Worm (Caenorhabditis elegans) whole organism, young adult: ENCODE results near the gene mam-6.
A peak's percentile ranks its signal among the peaks of the same experiment; 100 is the strongest.

Source experiments
- B0261.1 ChIP-seq: sonication (generic microtip); optimal IDR thresholded peaks from 2 replicates; lab custom pipeline; 2016; ENCODE audit warnings: mild to moderate bottlenecking, missing genetic modification characterization, moderate library complexity, missing compliant biosample characterization
- C17E4.6 ChIP-seq: fragments of 200-800 bp; sonication (Bioruptor generic); IDR thresholded peaks from 2 replicates; pipeline ENCODE4 v1.3.6; 2022; ENCODE audit warnings: missing genetic modification reagents, missing genetic modification characterization, missing compliant biosample characterization
- D2030.7 ChIP-seq: fragments of 200-800 bp; sonication (Bioruptor generic); IDR thresholded peaks from 2 replicates; pipeline ENCODE4 v1.3.6; 2022; ENCODE audit warnings: missing genetic modification reagents, missing genetic modification characterization, missing compliant biosample characterization
- F33H1.4 ChIP-seq: fragments of 200-800 bp; sonication (Bioruptor generic); IDR thresholded peaks from 2 replicates; pipeline ENCODE4 v1.3.6; 2022; ENCODE audit warnings: missing genetic modification reagents, missing genetic modification characterization, missing compliant biosample characterization
- F37B4.10 ChIP-seq: fragments of 200-800 bp; sonication (Bioruptor generic); IDR thresholded peaks from 2 replicates; pipeline ENCODE4 v1.3.6; 2022; ENCODE audit warnings: missing genetic modification characterization, missing compliant biosample characterization
- F57C9.4 ChIP-seq: sonication (generic microtip); optimal IDR thresholded peaks from 2 replicates; lab custom pipeline; 2017; ENCODE audit warnings: mild to moderate bottlenecking, missing genetic modification characterization, missing compliant biosample characterization
- K11D2.4 ChIP-seq: fragments of 200-800 bp; sonication (Bioruptor generic); IDR thresholded peaks from 2 replicates; pipeline ENCODE4 v1.3.6; 2022; ENCODE audit warnings: missing genetic modification reagents, missing genetic modification characterization, missing compliant biosample characterization
- Y95B8A.8 ChIP-seq: fragments of 200-800 bp; sonication (Bioruptor generic); IDR thresholded peaks from 2 replicates; pipeline ENCODE4 v1.3.6; 2022; ENCODE audit warnings: missing genetic modification reagents, missing genetic modification characterization, missing compliant biosample characterization
- aptf-2 ChIP-seq: fragments of 200-800 bp; sonication (Bioruptor generic); conservative IDR thresholded peaks from 2 replicates; pipeline ENCODE4 v1.3.6; 2022; ENCODE audit warnings: missing genetic modification reagents, missing genetic modification characterization, missing compliant biosample characterization
- attf-3 ChIP-seq: fragments of 200-800 bp; sonication (Bioruptor generic); conservative IDR thresholded peaks from 2 replicates; pipeline ENCODE4 v1.3.6; 2022; ENCODE audit warnings: missing genetic modification reagents, missing genetic modification characterization, missing compliant biosample characterization
- attf-5 ChIP-seq: fragments of 200-800 bp; sonication (Bioruptor generic); optimal IDR thresholded peaks from 2 replicates; lab custom pipeline; 2018; ENCODE audit warnings: mild to moderate bottlenecking, missing genetic modification characterization, missing compliant biosample characterization
- attf-6 ChIP-seq: fragments of 200-800 bp; sonication (Bioruptor generic); IDR thresholded peaks from 2 replicates; pipeline ENCODE4 v1.3.6; 2022; ENCODE audit warnings: missing genetic modification reagents, missing genetic modification characterization, missing compliant biosample characterization
- bed-1 ChIP-seq: fragments of 200-800 bp; sonication (Bioruptor generic); IDR thresholded peaks from 2 replicates; pipeline ENCODE4 v1.3.6; 2022; ENCODE audit warnings: missing genetic modification reagents, missing genetic modification characterization, missing compliant biosample characterization
- bed-2 ChIP-seq: fragments of 200-800 bp; sonication (Bioruptor generic); IDR thresholded peaks from 2 replicates; pipeline ENCODE4 v1.3.6; 2022; ENCODE audit warnings: missing genetic modification reagents, missing genetic modification characterization, missing compliant biosample characterization
- ceh-100 ChIP-seq: fragments of 200-800 bp; sonication (Bioruptor generic); IDR thresholded peaks from 2 replicates; pipeline ENCODE4 v1.3.6; 2022; ENCODE audit warnings: missing genetic modification reagents, missing genetic modification characterization, missing compliant biosample characterization
- ceh-27 ChIP-seq: fragments of 200-800 bp; sonication (Bioruptor generic); optimal IDR thresholded peaks from 2 replicates; lab custom pipeline; 2018; ENCODE audit warnings: mild to moderate bottlenecking, missing genetic modification characterization, moderate library complexity, missing compliant biosample characterization
- dox-1 ChIP-seq: fragments of 200-800 bp; sonication (Bioruptor generic); IDR thresholded peaks from 2 replicates; pipeline ENCODE4 v1.3.6; 2022; ENCODE audit warnings: missing genetic modification reagents, missing genetic modification characterization, missing compliant biosample characterization
- dpff-1 ChIP-seq: sonication (generic microtip); optimal IDR thresholded peaks from 2 replicates; lab custom pipeline; 2017; ENCODE audit warnings: mild to moderate bottlenecking, missing genetic modification characterization, missing compliant biosample characterization
- dpl-1 ChIP-seq: fragments of 150-350 bp; optimal IDR thresholded peaks from 2 replicates; lab custom pipeline; 2014; ENCODE audit warnings: missing biosample characterization, missing genetic modification reagents, missing genetic modification characterization
- efl-1 ChIP-seq: fragments of 150-350 bp; optimal IDR thresholded peaks from 2 replicates; lab custom pipeline; 2014; ENCODE audit warnings: missing biosample characterization, missing genetic modification reagents, missing genetic modification characterization
- fkh-3 ChIP-seq: sonication (generic microtip); optimal IDR thresholded peaks from 2 replicates; lab custom pipeline; 2016; ENCODE audit warnings: mild to moderate bottlenecking, missing genetic modification characterization, missing compliant biosample characterization
- hlh-12 ChIP-seq: sonication (generic microtip); optimal IDR thresholded peaks from 2 replicates; lab custom pipeline; 2016; ENCODE audit warnings: missing genetic modification characterization, missing compliant biosample characterization
- hlh-26 ChIP-seq: fragments of 200-800 bp; sonication (Bioruptor generic); conservative IDR thresholded peaks from 2 replicates; pipeline ENCODE4 v1.3.6; 2022; ENCODE audit warnings: missing genetic modification reagents, missing genetic modification characterization, missing compliant biosample characterization
- hmg-20 ChIP-seq: fragments of 200-800 bp; sonication (Bioruptor generic); IDR thresholded peaks from 2 replicates; pipeline ENCODE4 v1.3.6; 2022; ENCODE audit warnings: missing genetic modification reagents, missing genetic modification characterization, missing compliant biosample characterization
- let-526 ChIP-seq: fragments of 200-800 bp; sonication (Bioruptor generic); IDR thresholded peaks from 2 replicates; pipeline ENCODE4 v1.3.6; 2022; ENCODE audit warnings: missing genetic modification reagents, missing genetic modification characterization, missing compliant biosample characterization
- lin-26 ChIP-seq: fragments of 200-800 bp; sonication (Bioruptor generic); IDR thresholded peaks from 2 replicates; pipeline ENCODE4 v1.3.6; 2022; ENCODE audit warnings: missing genetic modification reagents, missing genetic modification characterization, missing compliant biosample characterization
- lin-40 ChIP-seq: sonication (generic microtip); optimal IDR thresholded peaks from 2 replicates; lab custom pipeline; 2016; ENCODE audit warnings: missing genetic modification characterization, mild to moderate bottlenecking, missing compliant biosample characterization, missing genotype, missing genetic modification reagents
- lir-1 ChIP-seq: fragments of 200-800 bp; sonication (Bioruptor generic); conservative IDR thresholded peaks from 2 replicates; pipeline ENCODE4 v1.3.6; 2022; ENCODE audit warnings: missing genetic modification reagents, missing genetic modification characterization, missing compliant biosample characterization
- lsl-1 ChIP-seq: fragments of 200-800 bp; sonication (Bioruptor generic); optimal IDR thresholded peaks from 2 replicates; lab custom pipeline; 2018; ENCODE audit warnings: mild to moderate bottlenecking, missing genetic modification characterization, moderate library complexity, missing compliant biosample characterization
- lsy-27 ChIP-seq: sonication (generic microtip); optimal IDR thresholded peaks from 2 replicates; lab custom pipeline; 2017; ENCODE audit warnings: missing genetic modification characterization, mild to moderate bottlenecking, missing compliant biosample characterization, antibody characterized with exemption, missing genotype, borderline replicate concordance; ENCODE audit not compliant: insufficient read depth
- madf-6 ChIP-seq: fragments of 200-800 bp; sonication (Bioruptor generic); IDR thresholded peaks from 2 replicates; pipeline ENCODE4 v1.3.6; 2022; ENCODE audit warnings: missing genetic modification reagents, missing genetic modification characterization, missing compliant biosample characterization
- mcd-1 ChIP-seq: fragments of 200-800 bp; sonication (Bioruptor generic); IDR thresholded peaks from 2 replicates; pipeline ENCODE4 v1.3.6; 2022; ENCODE audit warnings: missing genetic modification reagents, missing genetic modification characterization, missing compliant biosample characterization
- nfya-2 ChIP-seq: fragments of 200-800 bp; sonication (Bioruptor generic); IDR thresholded peaks from 2 replicates; pipeline ENCODE4 v1.3.6; 2022; ENCODE audit warnings: missing genetic modification reagents, missing genetic modification characterization, missing compliant biosample characterization
- nhr-120 ChIP-seq: fragments of 200-800 bp; sonication (Bioruptor generic); IDR thresholded peaks from 2 replicates; pipeline ENCODE4 v1.3.6; 2022; ENCODE audit warnings: missing genetic modification characterization, missing compliant biosample characterization
- nhr-179 ChIP-seq: sonication (generic microtip); optimal IDR thresholded peaks from 2 replicates; lab custom pipeline; 2016; ENCODE audit warnings: mild to moderate bottlenecking, missing genetic modification characterization, missing compliant biosample characterization
- nhr-90 ChIP-seq: sonication (generic microtip); optimal IDR thresholded peaks from 2 replicates; lab custom pipeline; 2016; ENCODE audit warnings: missing genotype, mild to moderate bottlenecking, missing genetic modification characterization, missing compliant biosample characterization
- rpc-1 ChIP-seq, 2 experiments: fragments of 150-350 bp in 1 of 2; sonication (generic microtip) in 1 of 2; optimal IDR thresholded peaks; 2 replicates each; lab custom pipeline; 2014 to 2018; ENCODE audit warnings: missing biosample characterization in 1 of 2, missing genetic modification characterization in 1 of 2, missing genetic modification reagents in 1 of 2, missing genotype in 1 of 2
- snpc-4 ChIP-seq, 5 experiments: fragments of 150-350 bp in 1 of 5; sonication (generic microtip) in 4 of 5; optimal IDR thresholded peaks; 2 replicates each; lab custom pipeline; 2014 to 2018; ENCODE audit warnings: missing genetic modification characterization in 5 of 5, missing biosample characterization in 3 of 5, antibody characterized with exemption in 2 of 5, mild to moderate bottlenecking in 2 of 5, missing compliant biosample characterization in 2 of 5, missing genotype in 2 of 5, moderate library complexity in 2 of 5, missing genetic modification reagents in 1 of 5
- somi-1 ChIP-seq: fragments of 200-800 bp; sonication (Bioruptor generic); optimal IDR thresholded peaks from 2 replicates; lab custom pipeline; 2018; ENCODE audit warnings: mild to moderate bottlenecking, missing genetic modification characterization, missing compliant biosample characterization
- tbx-9 ChIP-seq: sonication (generic microtip); optimal IDR thresholded peaks from 2 replicates; lab custom pipeline; 2016; ENCODE audit warnings: borderline replicate concordance, missing genetic modification characterization, inconsistent platforms, missing compliant biosample characterization
- tlf-1 ChIP-seq: fragments of 200-800 bp; sonication (Bioruptor generic); optimal IDR thresholded peaks from 2 replicates; lab custom pipeline; 2018; ENCODE audit warnings: mild to moderate bottlenecking, missing genetic modification characterization, missing compliant biosample characterization
- unc-130 ChIP-seq: sonication (generic microtip); optimal IDR thresholded peaks from 2 replicates; lab custom pipeline; 2016; ENCODE audit warnings: missing genetic modification reagents, missing genetic modification characterization, missing compliant biosample characterization
- ztf-28 ChIP-seq: fragments of 200-800 bp; sonication (Bioruptor generic); IDR thresholded peaks from 2 replicates; pipeline ENCODE4 v1.3.6; 2022; ENCODE audit warnings: missing genetic modification reagents, missing genetic modification characterization, missing compliant biosample characterization

Gene mam-6

ce11 chrX:15035748-15036147 is 33.4 kb downstream of the mam-6 start:
- TF ChIP-seq K11D2.4 (GFP tag; lab: Robert Waterston, UW): no peak
- no peak for TF ChIP-seq bed-2

ce11 chrX:15034787-15035186 is 34.4 kb downstream of the mam-6 start, which contains the start of gene dsc-1:
TSS of gene dsc-1 (minus strand) at chrX:15034832.
- TF ChIP-seq lin-26 (GFP tag; lab: Robert Waterston, UW): no peak
- no peak for TF ChIP-seq nhr-120
- TF ChIP-seq hmg-20 (GFP tag; lab: Robert Waterston, UW): no peak
- no peak for TF ChIP-seq F33H1.4 (GFP tag; lab: Robert Waterston, UW)
- no peak for TF ChIP-seq attf-3 (GFP tag; lab: Robert Waterston, UW)
- TF ChIP-seq attf-6 (GFP tag; lab: Robert Waterston, UW): no peak
- no peak for TF ChIP-seq dox-1 (GFP tag; lab: Robert Waterston, UW)
- TF ChIP-seq ceh-100 (GFP tag; lab: Robert Waterston, UW): no peak
- no peak for TF ChIP-seq somi-1 (GFP tag; lab: Kevin White, UChicago)
- TF ChIP-seq tbx-9 (tag; lab: Kevin White, UChicago): no peak
- no peak for TF ChIP-seq nhr-90 (tag; lab: Kevin White, UChicago)
- no peak for TF ChIP-seq lir-1
- TF ChIP-seq aptf-2 (GFP tag; lab: Robert Waterston, UW): no peak
- no peak for TF ChIP-seq bed-1
- no peak for TF ChIP-seq C17E4.6 (GFP tag; lab: Robert Waterston, UW)

- TF ChIP-seq snpc-4 (GFP tag; optimal IDR thresholded peaks at IDR 0.05; lab: Kevin White, UChicago) (no peak), snpc-4 (tag; optimal IDR thresholded peaks at IDR 0.05; lab: Kevin White, UChicago) (peak in 2 of 4 experiments; percentile 54 to 75), mcd-1 (GFP tag; lab: Robert Waterston, UW) (no peak)
Measured at ce11 chrX:15027997-15028396, 41.1 kb downstream of the mam-6 start.

ce11 chrX:15027566-15027965 is 41.6 kb downstream of the mam-6 start:
- TF ChIP-seq hlh-12 (no peak), nfya-2 (GFP tag; lab: Robert Waterston, UW) (no peak), ztf-28 (no peak), attf-5 (GFP tag; lab: Kevin White, UChicago) (no peak), efl-1 (no peak), hlh-26 (GFP tag; lab: Robert Waterston, UW) (no peak), F57C9.4 (tag; lab: Kevin White, UChicago) (no peak), Y95B8A.8 (GFP tag; lab: Robert Waterston, UW) (no peak), fkh-3 (tag; lab: Kevin White, UChicago) (no peak), unc-130 (GFP tag; lab: Kevin White, UChicago) (no peak), dpl-1 (GFP tag; lab: Kevin White, UChicago) (no peak), lin-40 (tag; lab: Kevin White, UChicago) (no peak)

ce11 chrX:15026008-15026407 is 43.1 kb downstream of the mam-6 start, which contains the start of gene seb-3:
TSS of gene seb-3 (plus strand) at chrX:15026308.
- TF ChIP-seq tlf-1 (GFP tag; lab: Kevin White, UChicago): no peak
- TF ChIP-seq somi-1 (GFP tag; lab: Kevin White, UChicago): no peak
- TF ChIP-seq D2030.7 (GFP tag; lab: Robert Waterston, UW): no peak
- no peak for TF ChIP-seq F37B4.10
- no peak for TF ChIP-seq ceh-27 (GFP tag; lab: Kevin White, UChicago)
- TF ChIP-seq snpc-4 (GFP tag; optimal IDR thresholded peaks at IDR 0.05; lab: Kevin White, UChicago): no peak
- no peak for TF ChIP-seq snpc-4 (tag; optimal IDR thresholded peaks at IDR 0.05; lab: Kevin White, UChicago)
- TF ChIP-seq rpc-1 (optimal IDR thresholded peaks at IDR 0.05; lab: Kevin White, UChicago): no peak
- no peak for TF ChIP-seq rpc-1 (tag; optimal IDR thresholded peaks at IDR 0.05; lab: Kevin White, UChicago)
- TF ChIP-seq let-526 (GFP tag; lab: Robert Waterston, UW): no peak
- no peak for TF ChIP-seq madf-6 (GFP tag; lab: Robert Waterston, UW)
- TF ChIP-seq nhr-179: no peak
- no peak for TF ChIP-seq lsy-27 (tag; lab: Kevin White, UChicago)
- no peak for TF ChIP-seq tbx-9 (tag; lab: Kevin White, UChicago)
- TF ChIP-seq B0261.1 (tag; lab: Kevin White, UChicago): no peak
- TF ChIP-seq dpff-1 (tag; lab: Kevin White, UChicago): no peak
- TF ChIP-seq lsl-1 (GFP tag; lab: Kevin White, UChicago): no peak
